Fruit fly (Drosophila melanogaster) whole organism, larva: ENCODE measurements around the gene CG32563.

Experiments
- noc ChIP-seq: fragments of 200-800 bp; sonication (Bioruptor generic); optimal IDR thresholded peaks from 3 replicates; lab custom pipeline; 2019; ENCODE audit warnings: missing biosample characterization, mild to moderate bottlenecking, missing genetic modification characterization, moderate library complexity

Gene CG32563

dm6 chrX:17227462-17227861 is 19.2 kb downstream of the CG32563 start:
- TF ChIP-seq noc (tag; lab: Kevin White, UChicago): no peak

dm6 chrX:17229475-17230169 is 21.4 kb downstream of the CG32563 start:
- TF ChIP-seq noc (tag; lab: Kevin White, UChicago): no peak

dm6 chrX:17230944-17231343 is 22.7 kb downstream of the CG32563 start, which contains the start of gene CG10597:
TSS of gene CG10597 (minus strand) at chrX:17231044.
- TF ChIP-seq noc (tag; lab: Kevin White, UChicago): no peak

- no peak for TF ChIP-seq noc (tag; lab: Kevin White, UChicago)
Observed at dm6 chrX:17232642-17233041, 24.4 kb downstream of the CG32563 start, which contains the start of gene f. TSS of gene f (plus strand) at chrX:17232942.

dm6 chrX:17236468-17236867 is 28.2 kb downstream of the CG32563 start:
- no peak for TF ChIP-seq noc (tag; lab: Kevin White, UChicago)

- TF ChIP-seq noc (tag; lab: Kevin White, UChicago): no peak
Observed at dm6 chrX:17237421-17237820, 29.2 kb downstream of the CG32563 start.

- TF ChIP-seq noc (tag; lab: Kevin White, UChicago): no peak
Observed at dm6 chrX:17244854-17245253, 36.6 kb downstream of the CG32563 start, which contains the start of gene CG8915. TSS of gene CG8915 (minus strand) at chrX:17245001.

- no peak for TF ChIP-seq noc (tag; lab: Kevin White, UChicago)
Observed at dm6 chrX:17246916-17247315, 38.7 kb downstream of the CG32563 start, which contains the start of gene CG42854. TSS of gene CG42854 (minus strand) at chrX:17247016.

dm6 chrX:17249326-17249725 is 41.1 kb downstream of the CG32563 start, which contains the start of gene CG8675:
TSS of gene CG8675 (minus strand) at chrX:17249502.
- no peak for TF ChIP-seq noc (tag; lab: Kevin White, UChicago)

- no peak for TF ChIP-seq noc (tag; lab: Kevin White, UChicago)
Observed at dm6 chrX:17254094-17254493, 45.9 kb downstream of the CG32563 start.

dm6 chrX:17255677-17256076 is 47.4 kb downstream of the CG32563 start:
- no peak for TF ChIP-seq noc (tag; lab: Kevin White, UChicago)
